Fruit fly (Drosophila melanogaster): ENCODE results near the gene Ncoa6.

Ncoa6 gene

dm6 chr2L:5298978-5299627, 27.4 kb downstream of the Ncoa6 start (continued):
- peak; percentile 82 for TF ChIP-seq CG9437 (GFP tag; optimal IDR thresholded peaks at IDR 0.05)
- peak; percentile 67 for TF ChIP-seq Lim3 (GFP tag; IDR thresholded peaks at IDR 0.05)
- TF ChIP-seq CG3838 (GFP tag; optimal IDR thresholded peaks at IDR 0.05): no peak
- TF ChIP-seq gro (GFP tag; optimal IDR thresholded peaks at IDR 0.05): no peak
- peak; percentile 87 for TF ChIP-seq seq (GFP tag; IDR thresholded peaks at IDR 0.05)
- TF ChIP-seq Mad (GFP tag; optimal IDR thresholded peaks at IDR 0.05): peak; percentile 26
- no peak for TF ChIP-seq repo (GFP tag; optimal IDR thresholded peaks at IDR 0.05)
- peak; percentile 65 for TF ChIP-seq CG16863 (GFP tag; optimal IDR thresholded peaks at IDR 0.05)
- TF ChIP-seq Xbp1 (GFP tag; optimal IDR thresholded peaks at IDR 0.05): peak; percentile 76
- no peak for TF ChIP-seq Kr (GFP tag; optimal IDR thresholded peaks at IDR 0.05)
- TF ChIP-seq MTF-1 (GFP tag; optimal IDR thresholded peaks at IDR 0.05; ENCODE audit: borderline replicate concordance): peak; percentile 9
- TF ChIP-seq CG15479 (GFP tag; optimal IDR thresholded peaks at IDR 0.05): no peak
- 0 out of 3 replicates have a peak, but pooled peaks have one; percentile 39 for TF ChIP-seq H15 (GFP tag; IDR thresholded peaks at IDR 0.05)
- peak; percentile 70 for TF ChIP-seq CG13775 (GFP tag; optimal IDR thresholded peaks at IDR 0.05)
- peak; percentile 73 for TF ChIP-seq CG16815 (GFP tag; optimal IDR thresholded peaks at IDR 0.05)
- peak; percentile 91 for TF ChIP-seq Awh (GFP tag; IDR thresholded peaks at IDR 0.05)
- TF ChIP-seq Sry-β (GFP tag; optimal IDR thresholded peaks at IDR 0.05): peak; percentile 33
- no peak; the same call in 2 of the 3 replicates for TF ChIP-seq Mrtf (GFP tag; IDR thresholded peaks at IDR 0.05)
- TF ChIP-seq slou (GFP tag; optimal IDR thresholded peaks at IDR 0.05): no peak
- no peak for TF ChIP-seq hbn (GFP tag; IDR thresholded peaks at IDR 0.05; ENCODE audit: partially characterized antibody)
- peak; percentile 85 for TF ChIP-seq CG3407 (GFP tag; optimal IDR thresholded peaks at IDR 0.05)
- TF ChIP-seq CG1792 (GFP tag; optimal IDR thresholded peaks at IDR 0.05): no peak
- TF ChIP-seq HmgZ (tag; optimal IDR thresholded peaks at IDR 0.05): peak; percentile 64
- no peak for TF ChIP-seq tna (GFP tag; IDR thresholded peaks at IDR 0.05; ENCODE audit: partially characterized antibody)
- no peak for TF ChIP-seq insv (GFP tag; optimal IDR thresholded peaks at IDR 0.05)
- TF ChIP-seq peb (GFP tag; IDR thresholded peaks at IDR 0.05): peak; percentile 70
- TF ChIP-seq Scr (GFP tag; IDR thresholded peaks at IDR 0.05; ENCODE audit: partially characterized antibody): no peak
- TF ChIP-seq E2f2 (GFP tag; IDR thresholded peaks at IDR 0.05): peak; percentile 60; the same call in 1 of the 2 replicates
- TF ChIP-seq nau (GFP tag; optimal IDR thresholded peaks at IDR 0.05): peak; percentile 82
- peak; percentile 74 for TF ChIP-seq croc (GFP tag; conservative IDR thresholded peaks at IDR 0.05)
- no peak for TF ChIP-seq knrl (GFP tag; IDR thresholded peaks at IDR 0.05; ENCODE audit: partially characterized antibody)
- peak; percentile 91 for TF ChIP-seq CG11504 (tag; optimal IDR thresholded peaks at IDR 0.05)
- TF ChIP-seq Dad (GFP tag; optimal IDR thresholded peaks at IDR 0.05): no peak
- TF ChIP-seq dimm (GFP tag; IDR thresholded peaks at IDR 0.05): peak; percentile 76
- no peak for TF ChIP-seq vnd (GFP tag; IDR thresholded peaks at IDR 0.05; ENCODE audit: partially characterized antibody)
- peak; percentile 39; the same call in 1 of the 2 replicates for TF ChIP-seq onecut (GFP tag; IDR thresholded peaks at IDR 0.05)
- peak; percentile 77 for TF ChIP-seq CG10267 (tag; optimal IDR thresholded peaks at IDR 0.05)
- TF ChIP-seq gsb-n (tag; optimal IDR thresholded peaks at IDR 0.05): peak; percentile 91
- peak; percentile 38 for TF ChIP-seq CG17802 (tag; optimal IDR thresholded peaks at IDR 0.05)
- no peak for TF ChIP-seq CG6765 (GFP tag; optimal IDR thresholded peaks at IDR 0.05)
- peak; percentile 46 for TF ChIP-seq CG14667 (GFP tag; IDR thresholded peaks at IDR 0.05)
- peak; percentile 62 for TF ChIP-seq Aef1 (GFP tag; IDR thresholded peaks at IDR 0.05)
- peak; percentile 86 for TF ChIP-seq CrebB (tag; optimal IDR thresholded peaks at IDR 0.05)
- TF ChIP-seq CG10147 (GFP tag; optimal IDR thresholded peaks at IDR 0.05): peak; percentile 40
- TF ChIP-seq CG17359 (tag; optimal IDR thresholded peaks at IDR 0.05): peak; percentile 87
- TF ChIP-seq tgo (GFP tag; IDR thresholded peaks at IDR 0.05): peak; percentile 71
- no peak for TF ChIP-seq Doc2 (GFP tag; IDR thresholded peaks at IDR 0.05)
- TF ChIP-seq Bteb2 (GFP tag; optimal IDR thresholded peaks at IDR 0.05): peak; percentile 40
- peak; percentile 41 for TF ChIP-seq fu2 (GFP tag; optimal IDR thresholded peaks at IDR 0.05)

Data from whole organism, embryonic.